Fruit fly (Drosophila melanogaster) S2 (cell line): ENCODE results near the gene CCT2.

Source experiments
- CG8478 ChIP-seq: fragments of >200 bp; optimal IDR thresholded peaks from 2 replicates; lab custom pipeline; 2018
- CTCF ChIP-seq, 2 experiments: fragments of >200 bp; optimal IDR thresholded peaks; 2 replicates each; lab custom pipeline; 2018

- TF ChIP-seq CTCF (optimal IDR thresholded peaks at IDR 0.05; lab: Kevin White, UChicago) (no peak), CG8478 (lab: Kevin White, UChicago) (no peak)
Measured at dm6 chrX:9060078-9060477, 29.2 kb upstream of the CCT2 start.
